Worm (Caenorhabditis elegans) whole organism, L1 larva: Measurements from ENCODE around the gene Y104H12D.2.

Source experiments
- aha-1 ChIP-seq: fragments of 150-350 bp; optimal IDR thresholded peaks from 2 replicates; lab custom pipeline; 2014; ENCODE audit warnings: missing biosample characterization, missing genetic modification characterization
- ceh-88 ChIP-seq: fragments of 200-800 bp; sonication (Bioruptor generic); IDR thresholded peaks from 2 replicates; pipeline ENCODE4 v1.3.6; 2022; ENCODE audit warnings: missing genetic modification characterization, missing compliant biosample characterization
- efl-3 ChIP-seq: fragments of 200-800 bp; sonication (Bioruptor generic); optimal IDR thresholded peaks from 2 replicates; lab custom pipeline; 2018; ENCODE audit warnings: mild to moderate bottlenecking, missing genetic modification characterization, missing compliant biosample characterization
- hlh-4 ChIP-seq: sonication (generic microtip); optimal IDR thresholded peaks from 2 replicates; lab custom pipeline; 2016; ENCODE audit warnings: mild to moderate bottlenecking, missing genetic modification characterization, missing compliant biosample characterization
- lin-39 ChIP-seq: fragments of 150-350 bp; optimal IDR thresholded peaks from 2 replicates; lab custom pipeline; 2014; ENCODE audit warnings: missing biosample characterization, missing genetic modification reagents, missing genetic modification characterization
- lsy-2 ChIP-seq, 2 experiments: fragments of 150-350 bp; optimal IDR thresholded peaks; 2 replicates each; lab custom pipeline; 2014; ENCODE audit warnings: missing biosample characterization in 2 of 2, missing genetic modification characterization in 2 of 2
- nhr-11 ChIP-seq: fragments of 150-350 bp; optimal IDR thresholded peaks from 2 replicates; lab custom pipeline; 2014; ENCODE audit warnings: missing biosample characterization, missing genetic modification characterization
- nhr-85 ChIP-seq: sonication (generic microtip); peaks from one replicate; lab custom pipeline; 2016; ENCODE audit warnings: missing genetic modification characterization, inconsistent platforms, missing compliant biosample characterization
- pqm-1 ChIP-seq: sonication (generic microtip); optimal IDR thresholded peaks from 3 replicates; lab custom pipeline; 2017; ENCODE audit warnings: missing biosample characterization, missing genetic modification characterization
- snpc-4 ChIP-seq: fragments of 150-350 bp; optimal IDR thresholded peaks from 2 replicates; lab custom pipeline; 2014; ENCODE audit warnings: missing biosample characterization, missing genetic modification characterization
- sptf-1 ChIP-seq: fragments of 150-350 bp; optimal IDR thresholded peaks from 2 replicates; lab custom pipeline; 2014; ENCODE audit warnings: missing biosample characterization, missing genetic modification characterization
- ztf-11 ChIP-seq, 2 experiments: sonication (generic microtip); optimal IDR thresholded peaks; 2 replicates each; lab custom pipeline; 2016 to 2017; ENCODE audit warnings: missing genetic modification characterization in 2 of 2, missing biosample characterization in 1 of 2, missing compliant biosample characterization in 1 of 2

ce11 chrIV:1212357-1212756 lies 34.5 kb downstream of the Y104H12D.2 start:
- TF ChIP-seq snpc-4 (tag; lab: Kevin White, UChicago) = no peak
- no peak for TF ChIP-seq sptf-1 (tag; lab: Kevin White, UChicago)
- no peak for TF ChIP-seq ztf-11 (tag; optimal IDR thresholded peaks at IDR 0.05; lab: Kevin White, UChicago)
- TF ChIP-seq hlh-4 (tag; lab: Kevin White, UChicago) = no peak
- TF ChIP-seq ceh-88 (GFP tag; lab: Robert Waterston, UW) = no peak
- TF ChIP-seq lsy-2 (tag; optimal IDR thresholded peaks at IDR 0.05; lab: Kevin White, UChicago) = no peak
- no peak for TF ChIP-seq pqm-1 (tag; lab: Kevin White, UChicago)
- TF ChIP-seq nhr-11 (tag; lab: Kevin White, UChicago) = no peak
- no peak for TF ChIP-seq nhr-85 (tag; lab: Kevin White, UChicago)
- no peak for TF ChIP-seq lin-39 (tag; lab: Kevin White, UChicago)
- no peak for TF ChIP-seq efl-3
- no peak for TF ChIP-seq aha-1 (tag; lab: Kevin White, UChicago)
